Worm (Caenorhabditis elegans): ENCODE measurements around the gene D1014.13.

D1014.13 gene

ce11 chrV:8183384-8183783 is 38.0 kb downstream of the D1014.13 start, which contains the start of gene srp-8:
Gene srp-8 (plus strand): TSS chrV:8183684.
- no peak for TF ChIP-seq ztf-4 (tag; optimal IDR thresholded peaks at IDR 0.05)
- TF ChIP-seq ceh-82 (tag; optimal IDR thresholded peaks at IDR 0.05): no peak
- TF ChIP-seq aly-2 (tag; optimal IDR thresholded peaks at IDR 0.05): no peak
- TF ChIP-seq elt-3 (tag; optimal IDR thresholded peaks at IDR 0.05): no peak

ce11 chrV:8185737-8186136 is 40.3 kb downstream of the D1014.13 start, which contains the start of gene F20D6.2:
Gene F20D6.2 (plus strand): TSS chrV:8186037.
- TF ChIP-seq ceh-9 (tag; optimal IDR thresholded peaks at IDR 0.05) (no peak), zag-1 (tag; optimal IDR thresholded peaks at IDR 0.05) (no peak), aly-2 (tag; optimal IDR thresholded peaks at IDR 0.05) (no peak), ZK546.5 (tag; optimal IDR thresholded peaks at IDR 0.05) (no peak), snpc-4 (tag; optimal IDR thresholded peaks at IDR 0.05) (no peak), nhr-67 (tag; optimal IDR thresholded peaks at IDR 0.05) (no peak), nhr-43 (tag; optimal IDR thresholded peaks at IDR 0.05; ENCODE audit: poor library complexity, severe bottlenecking) (no peak), fkh-10 (GFP tag; optimal IDR thresholded peaks at IDR 0.05) (no peak), fkh-2 (tag; optimal IDR thresholded peaks at IDR 0.05) (no peak), nhr-25 (tag; optimal IDR thresholded peaks at IDR 0.05) (no peak), nfya-1 (tag; optimal IDR thresholded peaks at IDR 0.05; ENCODE audit: insufficient read depth) (no peak), lsy-12 (tag; optimal IDR thresholded peaks at IDR 0.05) (no peak), hmg-11 (tag; optimal IDR thresholded peaks at IDR 0.05) (no peak), elt-2 (tag; optimal IDR thresholded peaks at IDR 0.05) (no peak), nhr-23 (tag; optimal IDR thresholded peaks at IDR 0.05) (no peak), pqm-1 (tag; optimal IDR thresholded peaks at IDR 0.05) (no peak), daf-12 (tag; optimal IDR thresholded peaks at IDR 0.05) (no peak), R02D3.7 (tag; optimal IDR thresholded peaks at IDR 0.05) (no peak), nhr-237 (tag; optimal IDR thresholded peaks at IDR 0.05) (no peak)

- no peak for TF ChIP-seq tbx-2 (tag; optimal IDR thresholded peaks at IDR 0.05)
- no peak for TF ChIP-seq nhr-43 (tag; optimal IDR thresholded peaks at IDR 0.05; ENCODE audit: poor library complexity, severe bottlenecking)
- no peak for TF ChIP-seq pha-4 (tag; optimal IDR thresholded peaks at IDR 0.05)
- TF ChIP-seq nhr-76 (tag; optimal IDR thresholded peaks at IDR 0.05): no peak
- no peak for TF ChIP-seq nhr-77 (tag; optimal IDR thresholded peaks at IDR 0.05)
- TF ChIP-seq ZK546.5 (tag; optimal IDR thresholded peaks at IDR 0.05): no peak
- no peak for TF ChIP-seq jun-1 (tag; optimal IDR thresholded peaks at IDR 0.05)
- TF ChIP-seq skn-1 (tag; optimal IDR thresholded peaks at IDR 0.05): no peak
- TF ChIP-seq lin-15B (tag; optimal IDR thresholded peaks at IDR 0.05): no peak
- TF ChIP-seq lin-39 (tag; optimal IDR thresholded peaks at IDR 0.05): no peak
- TF ChIP-seq aly-2 (tag; optimal IDR thresholded peaks at IDR 0.05): no peak
- TF ChIP-seq hmg-11 (tag; optimal IDR thresholded peaks at IDR 0.05): no peak
- TF ChIP-seq R02D3.7 (tag; optimal IDR thresholded peaks at IDR 0.05): no peak
- no peak for TF ChIP-seq ceh-82 (tag; optimal IDR thresholded peaks at IDR 0.05)
- no peak for TF ChIP-seq eor-1 (tag; optimal IDR thresholded peaks at IDR 0.05)
- no peak for TF ChIP-seq mml-1 (tag; optimal IDR thresholded peaks at IDR 0.05)
- TF ChIP-seq lsy-12 (tag; optimal IDR thresholded peaks at IDR 0.05): no peak
Measured at ce11 chrV:8188421-8188820, 43.0 kb downstream of the D1014.13 start, which contains the start of gene F20D6.15. Gene F20D6.15 (minus strand): TSS chrV:8188467.

- TF ChIP-seq nhr-77 (tag; optimal IDR thresholded peaks at IDR 0.05) (no peak), unc-39 (tag; optimal IDR thresholded peaks at IDR 0.05) (no peak), ztf-11 (tag; optimal IDR thresholded peaks at IDR 0.05) (no peak), ceh-9 (tag; optimal IDR thresholded peaks at IDR 0.05) (no peak), tbx-2 (tag; optimal IDR thresholded peaks at IDR 0.05) (no peak), aly-2 (tag; optimal IDR thresholded peaks at IDR 0.05) (no peak), elt-2 (tag; optimal IDR thresholded peaks at IDR 0.05) (no peak), ceh-28 (tag; optimal IDR thresholded peaks at IDR 0.05) (no peak), skn-1 (tag; optimal IDR thresholded peaks at IDR 0.05) (no peak), lin-15B (tag; optimal IDR thresholded peaks at IDR 0.05) (no peak), daf-12 (tag; optimal IDR thresholded peaks at IDR 0.05) (no peak), zag-1 (tag; optimal IDR thresholded peaks at IDR 0.05) (no peak), nhr-25 (tag; optimal IDR thresholded peaks at IDR 0.05) (no peak), pha-4 (tag; optimal IDR thresholded peaks at IDR 0.05) (no peak), lsy-12 (tag; optimal IDR thresholded peaks at IDR 0.05) (no peak)
Measured at ce11 chrV:8190016-8190415, 44.6 kb downstream of the D1014.13 start, which contains the start of gene F20D6.12. Gene F20D6.12 (minus strand): TSS chrV:8190116.

All from whole organism, L3 larva.